Worm (Caenorhabditis elegans): ENCODE measurements around the gene srg-11.

srg-11 gene

ce11 chrIII:4689595-4689994 is 9.8 kb downstream of the srg-11 start (continued):
- TF ChIP-seq elt-2 (tag; optimal IDR thresholded peaks at IDR 0.05) (peak; percentile 71), mdl-1 (tag; optimal IDR thresholded peaks at IDR 0.05) (peak in 1 of 2 experiments; percentile 94), tbx-2 (tag; optimal IDR thresholded peaks at IDR 0.05) (peak; percentile 53), swsn-7 (tag; optimal IDR thresholded peaks at IDR 0.05) (peak; percentile 70), elt-3 (tag; optimal IDR thresholded peaks at IDR 0.05) (peak in 3 of 6 experiments; percentile 9 to 71 (median 21)), zip-4 (GFP tag; optimal IDR thresholded peaks at IDR 0.05) (peak; percentile 4), nhr-85 (tag) (peak; percentile 68), unc-30 (tag; optimal IDR thresholded peaks at IDR 0.05) (no peak), ama-1 (optimal IDR thresholded peaks at IDR 0.05) (peak; percentile 66), pqm-1 (tag; optimal IDR thresholded peaks at IDR 0.05) (no peak), ces-1 (GFP tag; optimal IDR thresholded peaks at IDR 0.05) (no peak), unc-98 (GFP tag; IDR thresholded peaks at IDR 0.05) (no peak), lin-39 (tag; optimal IDR thresholded peaks at IDR 0.05) (no peak), irx-1 (tag; optimal IDR thresholded peaks at IDR 0.05) (peak; percentile 56), dsc-1 (tag; optimal IDR thresholded peaks at IDR 0.05) (peak; percentile 73), sox-4 (tag; optimal IDR thresholded peaks at IDR 0.05) (no peak), nhr-77 (tag; optimal IDR thresholded peaks at IDR 0.05) (peak; percentile 66), mef-2 (tag; optimal IDR thresholded peaks at IDR 0.05) (peak; percentile 5), vab-15 (tag; optimal IDR thresholded peaks at IDR 0.05) (no peak), unc-62 (GFP tag; optimal IDR thresholded peaks at IDR 0.05) (no peak), snpc-4 (tag; optimal IDR thresholded peaks at IDR 0.05) (no peak), egl-13 (tag; optimal IDR thresholded peaks at IDR 0.05) (no peak)

- TF ChIP-seq mdl-1 (tag; optimal IDR thresholded peaks at IDR 0.05), result peak in 1 of 2 experiments; percentile 31
- TF ChIP-seq jun-1 (tag; optimal IDR thresholded peaks at IDR 0.05), result peak; percentile 21
- no peak for TF ChIP-seq irx-1 (tag; optimal IDR thresholded peaks at IDR 0.05)
- TF ChIP-seq ets-5 (GFP tag; IDR thresholded peaks at IDR 0.05), result no peak
- no peak for TF ChIP-seq mab-9 (GFP tag; IDR thresholded peaks at IDR 0.05)
- TF ChIP-seq blmp-1 (tag; optimal IDR thresholded peaks at IDR 0.05), result peak; percentile 29
- TF ChIP-seq elt-3 (tag; optimal IDR thresholded peaks at IDR 0.05), result peak in 2 of 6 experiments; percentile 55 to 81
- peak; percentile 80 for TF ChIP-seq C16A3.4 (tag; optimal IDR thresholded peaks at IDR 0.05)
- no peak for TF ChIP-seq C34B4.2 (tag; optimal IDR thresholded peaks at IDR 0.05)
- no peak for TF ChIP-seq lin-39 (tag; optimal IDR thresholded peaks at IDR 0.05)
- no peak for TF ChIP-seq aha-1 (tag; optimal IDR thresholded peaks at IDR 0.05)
- TF ChIP-seq dsc-1 (tag; optimal IDR thresholded peaks at IDR 0.05), result no peak
- no peak for TF ChIP-seq zag-1 (tag; optimal IDR thresholded peaks at IDR 0.05)
- TF ChIP-seq hlh-4 (tag; optimal IDR thresholded peaks at IDR 0.05), result no peak
- no peak for TF ChIP-seq ceh-88 (GFP tag; IDR thresholded peaks at IDR 0.05)
- TF ChIP-seq xbp-1 (tag; optimal IDR thresholded peaks at IDR 0.05), result peak; percentile 48
- TF ChIP-seq egl-27 (tag; optimal IDR thresholded peaks at IDR 0.05), result no peak
- TF ChIP-seq unc-30 (tag; optimal IDR thresholded peaks at IDR 0.05), result no peak
- TF ChIP-seq lin-13 (GFP tag; optimal IDR thresholded peaks at IDR 0.05), result no peak
- TF ChIP-seq ztf-4 (tag; optimal IDR thresholded peaks at IDR 0.05), result no peak
- TF ChIP-seq nhr-76 (tag; optimal IDR thresholded peaks at IDR 0.05), result no peak
- no peak for TF ChIP-seq efl-3 (GFP tag; optimal IDR thresholded peaks at IDR 0.05)
- TF ChIP-seq snpc-4 (tag; optimal IDR thresholded peaks at IDR 0.05), result peak; percentile 15
- TF ChIP-seq nhr-12 (tag; optimal IDR thresholded peaks at IDR 0.05), result no peak
- peak; percentile 71 to 83 (median 80) for TF ChIP-seq dpl-1 (GFP tag; optimal IDR thresholded peaks at IDR 0.05)
- no peak for TF ChIP-seq mef-2 (tag; optimal IDR thresholded peaks at IDR 0.05)
- TF ChIP-seq alr-1 (tag; optimal IDR thresholded peaks at IDR 0.05; ENCODE audit: borderline replicate concordance), result no peak
- peak; percentile 65 for TF ChIP-seq nhr-20 (tag; optimal IDR thresholded peaks at IDR 0.05)
- TF ChIP-seq sptf-1 (tag; optimal IDR thresholded peaks at IDR 0.05), result no peak
- no peak for TF ChIP-seq vab-15 (tag; optimal IDR thresholded peaks at IDR 0.05)
- no peak for TF ChIP-seq ama-1 (optimal IDR thresholded peaks at IDR 0.05)
- no peak for TF ChIP-seq aly-2 (tag; optimal IDR thresholded peaks at IDR 0.05)
- TF ChIP-seq ces-1 (GFP tag; optimal IDR thresholded peaks at IDR 0.05), result no peak
- TF ChIP-seq lsy-2 (tag; optimal IDR thresholded peaks at IDR 0.05), result peak; percentile 75 to 84
- TF ChIP-seq pag-3 (tag; optimal IDR thresholded peaks at IDR 0.05; ENCODE audit: borderline replicate concordance, insufficient read depth), result no peak
- TF ChIP-seq grh-1 (GFP tag; IDR thresholded peaks at IDR 0.05), result no peak
- peak; percentile 12 for TF ChIP-seq fkh-8 (tag; optimal IDR thresholded peaks at IDR 0.05)
- no peak for TF ChIP-seq tlp-1 (tag; optimal IDR thresholded peaks at IDR 0.05)
- peak; percentile 66 to 78 for TF ChIP-seq efl-1 (optimal IDR thresholded peaks at IDR 0.05)
- peak; percentile 75 to 94 for TF ChIP-seq efl-1 (GFP tag; optimal IDR thresholded peaks at IDR 0.05 in 1 of 2)
- peak; percentile 37 for TF ChIP-seq swsn-7 (tag; optimal IDR thresholded peaks at IDR 0.05)
- TF ChIP-seq snu-23 (GFP tag; optimal IDR thresholded peaks at IDR 0.05), result peak; percentile 61
Measured at ce11 chrIII:4693281-4693680, 13.5 kb downstream of the srg-11 start, which contains the start of gene nifk-1. nifk-1 (minus strand) TSS chrIII:4693307.
